Worm (Caenorhabditis elegans) whole organism, early embryonic: ENCODE results near the gene K02D10.4.

Source experiments
- aly-1 ChIP-seq: sonication (generic microtip); optimal IDR thresholded peaks from 2 replicates; lab custom pipeline; 2016; ENCODE audit warnings: missing genetic modification characterization, missing compliant biosample characterization
- ama-1 ChIP-seq: fragments of 150-350 bp; optimal IDR thresholded peaks from 2 replicates; lab custom pipeline; 2014
- ceh-13 ChIP-seq: fragments of 200-800 bp; sonication (Bioruptor generic); optimal IDR thresholded peaks from 2 replicates; lab custom pipeline; 2018; ENCODE audit warnings: mild to moderate bottlenecking, missing genetic modification characterization, missing compliant biosample characterization
- ceh-36 ChIP-seq: sonication (generic microtip); optimal IDR thresholded peaks from 2 replicates; lab custom pipeline; 2016; ENCODE audit warnings: missing genetic modification characterization, inconsistent platforms, missing compliant biosample characterization
- scrt-1 ChIP-seq: fragments of 200-800 bp; sonication (Bioruptor generic); IDR thresholded peaks from 2 replicates; pipeline ENCODE4 v1.3.6; 2022; ENCODE audit warnings: missing genetic modification characterization, missing compliant biosample characterization
- tbx-37 ChIP-seq: fragments of 200-800 bp; sonication (Bioruptor generic); conservative IDR thresholded peaks from 2 replicates; pipeline ENCODE4 v1.3.6; 2022; ENCODE audit warnings: missing genetic modification reagents, missing genetic modification characterization, missing compliant biosample characterization

ce11 chrIII:8733667-8734066 is 46.1 kb downstream of the K02D10.4 start:
- no peak for TF ChIP-seq ceh-36 (tag; lab: Kevin White, UChicago)
- no peak for TF ChIP-seq scrt-1
- TF ChIP-seq tbx-37 (GFP tag; lab: Robert Waterston, UW): no peak
- no peak for TF ChIP-seq ama-1
- no peak for TF ChIP-seq aly-1
- TF ChIP-seq ceh-13: no peak
